Worm (Caenorhabditis elegans): ENCODE data around the gene F21H7.2.

F21H7.2 gene

DNA sequence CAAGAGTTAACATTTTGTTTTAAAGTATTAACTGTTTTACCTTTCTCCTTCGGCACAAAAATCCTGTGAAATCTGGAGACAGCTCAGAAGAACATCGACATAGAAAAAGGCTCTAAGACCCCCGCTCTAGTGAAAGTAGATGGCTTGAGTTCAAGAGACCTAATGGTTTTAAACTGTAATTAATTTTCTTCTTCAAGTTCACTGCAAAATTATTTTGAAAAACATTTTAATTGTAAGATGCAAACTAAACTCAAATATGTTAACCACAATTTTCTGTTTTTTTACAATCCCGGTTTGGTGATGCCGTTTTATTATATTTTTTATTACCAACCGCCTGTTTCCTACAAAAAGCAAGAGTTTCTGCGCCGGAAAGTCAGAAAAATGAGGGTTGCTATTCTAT is 3.8 kb upstream of the F21H7.2 start, which contains the start of gene clec-233:
TSS of gene clec-233 (plus strand) at position 301 of the 400 bp plus-strand sequence.
- TF ChIP-seq nhr-12 (tag; optimal IDR thresholded peaks at IDR 0.05) = no peak

DNA sequence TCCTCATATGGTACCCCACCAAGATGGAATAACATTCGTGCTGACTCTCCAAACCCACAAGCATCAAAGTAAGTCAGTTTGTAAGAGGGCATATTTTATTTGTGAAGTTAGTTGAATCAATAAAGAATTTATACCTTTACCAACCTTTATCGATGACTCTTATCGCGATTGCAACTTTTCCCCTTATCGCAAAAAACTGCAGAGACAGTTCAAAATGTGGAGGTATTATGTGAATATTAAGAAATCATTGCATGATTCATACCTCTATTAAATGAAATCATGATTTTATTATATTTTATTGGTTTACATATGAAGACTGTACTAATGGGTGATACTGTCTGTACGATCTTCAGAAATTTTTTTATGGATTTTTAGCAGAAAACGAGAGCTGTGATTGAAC is 2.4 kb upstream of the F21H7.2 start, which contains the start of gene gst-22:
TSS of gene gst-22 (minus strand) at position 103 of the 400 bp plus-strand sequence.
- TF ChIP-seq pqm-1 (tag; optimal IDR thresholded peaks at IDR 0.05) = peak; percentile 97
- TF ChIP-seq jun-1 (tag; optimal IDR thresholded peaks at IDR 0.05) = peak; percentile 48
- TF ChIP-seq elt-2 (tag; optimal IDR thresholded peaks at IDR 0.05) = peak; percentile 92
- TF ChIP-seq ceh-28 (tag; optimal IDR thresholded peaks at IDR 0.05) = peak; percentile 2
- no peak for TF ChIP-seq lin-39 (tag; optimal IDR thresholded peaks at IDR 0.05)

DNA sequence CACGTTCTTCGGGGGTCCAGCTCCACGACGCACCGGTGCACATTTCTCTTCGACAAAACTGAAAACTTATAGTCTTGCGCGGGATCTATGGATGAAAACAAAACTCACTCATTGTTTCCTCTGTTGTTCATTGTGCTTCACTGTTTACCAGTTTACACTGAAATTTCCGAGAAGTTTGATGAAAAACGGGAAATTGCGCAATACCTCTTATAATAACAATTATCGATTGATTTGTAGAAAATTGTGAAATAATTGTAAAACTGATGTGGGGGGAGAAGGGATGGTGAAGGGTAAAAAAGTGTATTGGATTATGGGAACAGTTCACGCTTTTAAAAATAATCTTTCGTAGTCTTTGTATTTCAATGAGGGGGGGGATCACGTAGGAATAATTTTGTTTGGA is 357 bp downstream of the F21H7.2 start:
- no peak for TF ChIP-seq elt-3 (tag; optimal IDR thresholded peaks at IDR 0.05)
- TF ChIP-seq snpc-4 (tag; optimal IDR thresholded peaks at IDR 0.05) = no peak
- no peak for TF ChIP-seq fos-1 (tag; optimal IDR thresholded peaks at IDR 0.05)
- no peak for TF ChIP-seq nhr-76 (tag; optimal IDR thresholded peaks at IDR 0.05)
- no peak for TF ChIP-seq lsy-12 (tag; optimal IDR thresholded peaks at IDR 0.05)
- TF ChIP-seq ztf-4 (tag; optimal IDR thresholded peaks at IDR 0.05) = no peak
- no peak for TF ChIP-seq nhr-237 (tag; optimal IDR thresholded peaks at IDR 0.05)
- TF ChIP-seq fkh-2 (tag; optimal IDR thresholded peaks at IDR 0.05) = no peak
- TF ChIP-seq tbx-2 (tag; optimal IDR thresholded peaks at IDR 0.05) = no peak
- no peak for TF ChIP-seq ceh-16 (tag; optimal IDR thresholded peaks at IDR 0.05)
- TF ChIP-seq lin-15B (tag; optimal IDR thresholded peaks at IDR 0.05) = no peak
- no peak for TF ChIP-seq skn-1 (tag; optimal IDR thresholded peaks at IDR 0.05)
- TF ChIP-seq nhr-23 (tag; optimal IDR thresholded peaks at IDR 0.05) = no peak
- no peak for TF ChIP-seq ztf-11 (tag; optimal IDR thresholded peaks at IDR 0.05)
- TF ChIP-seq eor-1 (tag; optimal IDR thresholded peaks at IDR 0.05) = no peak
- TF ChIP-seq ceh-82 (tag; optimal IDR thresholded peaks at IDR 0.05) = no peak
- TF ChIP-seq nhr-25 (tag; optimal IDR thresholded peaks at IDR 0.05) = no peak
- no peak for TF ChIP-seq R02D3.7 (tag; optimal IDR thresholded peaks at IDR 0.05)

DNA sequence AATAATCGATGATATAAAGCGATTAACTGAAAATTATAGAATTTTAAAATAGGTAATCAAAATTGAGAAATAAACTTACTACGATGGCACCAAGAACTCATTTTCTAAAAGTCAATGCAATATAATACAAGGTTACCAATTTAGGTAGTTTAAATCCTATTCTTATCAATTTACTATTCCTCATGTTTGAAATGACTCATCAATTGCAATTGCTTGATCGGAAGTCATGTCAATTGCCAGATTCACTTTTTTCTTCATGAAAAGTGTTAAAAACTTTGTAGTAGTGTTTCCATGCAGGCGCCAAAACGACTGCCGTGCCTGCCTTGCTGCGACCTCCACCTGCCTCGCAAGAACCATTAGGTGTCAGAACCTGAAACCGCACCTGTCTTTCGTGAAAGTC is 3.2 kb downstream of the F21H7.2 start, which contains the start of gene F11A5.13:
TSS of gene F11A5.13 (minus strand) at position 101 of the 400 bp plus-strand sequence.
- TF ChIP-seq lsy-12 (tag; optimal IDR thresholded peaks at IDR 0.05) (no peak), nhr-28 (tag; optimal IDR thresholded peaks at IDR 0.05) (no peak), mml-1 (tag; optimal IDR thresholded peaks at IDR 0.05) (no peak), fos-1 (tag; optimal IDR thresholded peaks at IDR 0.05) (no peak)

DNA sequence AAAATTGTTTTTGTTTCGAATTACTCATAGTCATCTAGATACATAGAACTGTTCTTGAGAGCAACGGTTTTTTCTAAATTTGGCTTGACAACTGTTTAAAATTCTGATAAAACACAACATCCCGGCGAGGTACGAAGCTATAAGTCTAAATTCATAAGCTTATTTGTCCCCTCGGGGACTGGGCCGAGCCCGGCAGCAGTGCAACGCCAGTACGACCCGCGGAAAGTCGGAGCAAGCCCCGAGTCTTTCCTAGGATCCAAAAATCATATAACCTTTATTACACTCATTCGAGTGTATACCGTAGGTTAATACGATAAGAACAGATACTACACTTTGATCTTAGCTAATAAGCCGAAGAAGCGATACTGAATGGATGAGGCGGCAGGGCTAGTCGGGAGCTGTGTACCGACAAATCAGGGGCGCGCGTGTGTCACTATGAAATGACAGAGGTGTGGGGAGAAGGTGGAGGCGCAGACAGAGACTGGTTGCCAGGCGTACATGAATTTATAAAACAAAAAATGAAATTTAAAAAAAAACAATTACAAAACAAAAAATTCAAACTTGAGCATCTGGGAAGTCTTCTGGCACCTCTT is 4.2 kb downstream of the F21H7.2 start:
- TF ChIP-seq snpc-4 (tag; optimal IDR thresholded peaks at IDR 0.05) (peak; percentile 22), nhr-23 (tag; optimal IDR thresholded peaks at IDR 0.05) (no peak)

DNA sequence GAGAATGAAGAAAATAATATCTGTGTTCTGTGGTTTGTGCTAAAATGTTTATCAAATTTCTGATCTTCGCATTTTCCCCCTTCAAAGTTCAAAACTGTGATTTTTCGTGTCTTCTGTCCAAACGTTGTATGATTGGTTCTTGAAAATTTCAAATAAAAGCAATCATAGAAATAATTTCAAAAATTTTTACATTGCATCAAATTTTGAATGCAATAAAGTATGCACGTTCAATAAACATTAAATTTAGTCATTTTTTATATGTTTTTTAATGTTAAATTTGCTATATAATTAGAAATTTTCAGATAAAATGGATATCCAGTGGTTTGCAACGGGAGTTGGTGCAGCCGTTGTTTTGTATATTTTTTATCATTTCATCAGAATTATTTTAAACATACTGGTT is 5.8 kb downstream of the F21H7.2 start, which contains the start of gene stdh-2:
TSS of gene stdh-2 (plus strand) at position 301 of the 400 bp plus-strand sequence.
- TF ChIP-seq nhr-237 (tag; optimal IDR thresholded peaks at IDR 0.05) = no peak
- no peak for TF ChIP-seq ceh-9 (tag; optimal IDR thresholded peaks at IDR 0.05)
- TF ChIP-seq skn-1 (tag; optimal IDR thresholded peaks at IDR 0.05) = no peak

DNA sequence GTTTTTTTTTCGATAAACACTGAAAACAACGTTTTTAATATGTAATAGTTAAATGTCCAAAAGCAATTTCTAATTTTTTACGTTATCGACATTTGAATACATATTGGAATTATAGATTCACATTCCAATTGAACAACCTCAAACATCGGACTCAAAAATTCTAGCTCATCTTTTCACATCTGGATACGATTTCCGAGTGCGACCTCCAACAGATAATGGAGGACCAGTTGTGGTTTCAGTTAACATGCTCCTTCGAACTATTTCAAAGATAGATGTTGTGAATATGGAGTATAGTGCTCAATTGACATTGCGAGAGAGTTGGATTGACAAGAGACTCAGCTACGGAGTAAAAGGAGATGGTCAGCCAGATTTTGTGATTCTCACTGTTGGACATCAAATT is 9.8 kb downstream of the F21H7.2 start:
- TF ChIP-seq pha-4 (tag; optimal IDR thresholded peaks at IDR 0.05) (no peak), nhr-28 (tag; optimal IDR thresholded peaks at IDR 0.05) (no peak), ceh-28 (tag; optimal IDR thresholded peaks at IDR 0.05) (no peak), nhr-43 (tag; optimal IDR thresholded peaks at IDR 0.05; ENCODE audit: poor library complexity, severe bottlenecking) (no peak), nfya-1 (tag; optimal IDR thresholded peaks at IDR 0.05; ENCODE audit: insufficient read depth) (no peak), hmg-11 (tag; optimal IDR thresholded peaks at IDR 0.05) (no peak), nhr-11 (tag; optimal IDR thresholded peaks at IDR 0.05) (no peak), R02D3.7 (tag; optimal IDR thresholded peaks at IDR 0.05) (no peak), elt-1 (tag; optimal IDR thresholded peaks at IDR 0.05) (no peak), ztf-4 (tag; optimal IDR thresholded peaks at IDR 0.05) (no peak), jun-1 (tag; optimal IDR thresholded peaks at IDR 0.05) (no peak), daf-12 (tag; optimal IDR thresholded peaks at IDR 0.05) (no peak), ztf-11 (tag; optimal IDR thresholded peaks at IDR 0.05) (no peak), snpc-4 (tag; optimal IDR thresholded peaks at IDR 0.05) (no peak), tbx-2 (tag; optimal IDR thresholded peaks at IDR 0.05) (no peak), nhr-76 (tag; optimal IDR thresholded peaks at IDR 0.05) (no peak), nhr-77 (tag; optimal IDR thresholded peaks at IDR 0.05) (no peak), fkh-2 (tag; optimal IDR thresholded peaks at IDR 0.05) (no peak), aly-2 (tag; optimal IDR thresholded peaks at IDR 0.05) (no peak)
